Worm (Caenorhabditis elegans) whole organism, young adult: ENCODE measurements around the gene srj-38.

Experiments
- C06A6.2 ChIP-seq: fragments of 200-800 bp; sonication (Bioruptor generic); conservative IDR thresholded peaks from 2 replicates; pipeline ENCODE4 v1.3.6; 2022; ENCODE audit warnings: missing genetic modification characterization, missing compliant biosample characterization
- C17E4.6 ChIP-seq: fragments of 200-800 bp; sonication (Bioruptor generic); IDR thresholded peaks from 2 replicates; pipeline ENCODE4 v1.3.6; 2022; ENCODE audit warnings: missing genetic modification reagents, missing genetic modification characterization, missing compliant biosample characterization
- F10E7.11 ChIP-seq: sonication (generic microtip); optimal IDR thresholded peaks from 2 replicates; lab custom pipeline; 2017; ENCODE audit warnings: mild to moderate bottlenecking, missing genetic modification characterization, moderate library complexity, missing compliant biosample characterization
- F22D6.2 ChIP-seq: sonication (generic microtip); optimal IDR thresholded peaks from 2 replicates; lab custom pipeline; 2016; ENCODE audit warnings: mild to moderate bottlenecking, missing genetic modification characterization, missing compliant biosample characterization
- K11D2.4 ChIP-seq: fragments of 200-800 bp; sonication (Bioruptor generic); IDR thresholded peaks from 2 replicates; pipeline ENCODE4 v1.3.6; 2022; ENCODE audit warnings: missing genetic modification reagents, missing genetic modification characterization, missing compliant biosample characterization
- T26A5.8 ChIP-seq: sonication (generic microtip); optimal IDR thresholded peaks from 2 replicates; lab custom pipeline; 2016; ENCODE audit warnings: missing genetic modification characterization, missing compliant biosample characterization
- Y53F4B.3 ChIP-seq: fragments of 200-800 bp; sonication (Bioruptor generic); IDR thresholded peaks from 2 replicates; pipeline ENCODE4 v1.3.6; 2022; ENCODE audit warnings: missing genetic modification reagents, missing genetic modification characterization, missing compliant biosample characterization
- Y53G8AR.9 ChIP-seq: fragments of 200-800 bp; sonication (Bioruptor generic); conservative IDR thresholded peaks from 2 replicates; pipeline ENCODE4 v1.3.6; 2022; ENCODE audit warnings: missing genetic modification reagents, missing genetic modification characterization, missing compliant biosample characterization
- akir-1 ChIP-seq: fragments of 200-800 bp; sonication (Bioruptor generic); optimal IDR thresholded peaks from 2 replicates; lab custom pipeline; 2018; ENCODE audit warnings: mild to moderate bottlenecking, missing genetic modification characterization, moderate library complexity, missing compliant biosample characterization
- ama-1 ChIP-seq, 3 experiments: fragments of 150-350 bp in 1 of 3; sonication (generic microtip) in 2 of 3; optimal IDR thresholded peaks; 2 replicates each; lab custom pipeline; 2014 to 2018; ENCODE audit warnings: missing biosample characterization in 2 of 3, missing genetic modification characterization in 2 of 3, missing genetic modification reagents in 2 of 3
- attf-5 ChIP-seq: fragments of 200-800 bp; sonication (Bioruptor generic); optimal IDR thresholded peaks from 2 replicates; lab custom pipeline; 2018; ENCODE audit warnings: mild to moderate bottlenecking, missing genetic modification characterization, missing compliant biosample characterization
- attf-6 ChIP-seq: fragments of 200-800 bp; sonication (Bioruptor generic); IDR thresholded peaks from 2 replicates; pipeline ENCODE4 v1.3.6; 2022; ENCODE audit warnings: missing genetic modification reagents, missing genetic modification characterization, missing compliant biosample characterization
- bed-1 ChIP-seq: fragments of 200-800 bp; sonication (Bioruptor generic); IDR thresholded peaks from 2 replicates; pipeline ENCODE4 v1.3.6; 2022; ENCODE audit warnings: missing genetic modification reagents, missing genetic modification characterization, missing compliant biosample characterization
- cebp-1 ChIP-seq, 2 experiments: fragments of 200-800 bp in 1 of 2; sonication (Bioruptor generic) in 1 of 2; sonication (generic microtip) in 1 of 2; IDR thresholded peaks in 1 of 2; optimal IDR thresholded peaks in 1 of 2; 2 replicates each; pipeline versions ENCODE4 v1.3.6 to Lab custom; 2017 to 2022; ENCODE audit warnings: missing compliant biosample characterization in 2 of 2, missing genetic modification characterization in 2 of 2, mild to moderate bottlenecking in 1 of 2, missing genetic modification reagents in 1 of 2, moderate library complexity in 1 of 2
- cebp-2 ChIP-seq: fragments of 200-800 bp; sonication (Bioruptor generic); IDR thresholded peaks from 2 replicates; pipeline ENCODE4 v1.3.6; 2022; ENCODE audit warnings: missing genetic modification characterization, missing compliant biosample characterization
- ceh-27 ChIP-seq: fragments of 200-800 bp; sonication (Bioruptor generic); optimal IDR thresholded peaks from 2 replicates; lab custom pipeline; 2018; ENCODE audit warnings: mild to moderate bottlenecking, missing genetic modification characterization, moderate library complexity, missing compliant biosample characterization
- ceh-40 ChIP-seq: fragments of 200-800 bp; sonication (Bioruptor generic); IDR thresholded peaks from 2 replicates; pipeline ENCODE4 v1.3.6; 2022; ENCODE audit warnings: missing genetic modification characterization, missing compliant biosample characterization
- ceh-58 ChIP-seq: fragments of 200-800 bp; sonication (Bioruptor generic); IDR thresholded peaks from 2 replicates; pipeline ENCODE4 v1.3.6; 2022; ENCODE audit warnings: missing genetic modification characterization, missing compliant biosample characterization
- dpff-1 ChIP-seq: sonication (generic microtip); optimal IDR thresholded peaks from 2 replicates; lab custom pipeline; 2017; ENCODE audit warnings: mild to moderate bottlenecking, missing genetic modification characterization, missing compliant biosample characterization
- dpl-1 ChIP-seq: fragments of 150-350 bp; optimal IDR thresholded peaks from 2 replicates; lab custom pipeline; 2014; ENCODE audit warnings: missing biosample characterization, missing genetic modification reagents, missing genetic modification characterization
- efl-1 ChIP-seq: fragments of 150-350 bp; optimal IDR thresholded peaks from 2 replicates; lab custom pipeline; 2014; ENCODE audit warnings: missing biosample characterization, missing genetic modification reagents, missing genetic modification characterization
- egrh-3 ChIP-seq: fragments of 200-800 bp; sonication (Bioruptor generic); IDR thresholded peaks from 2 replicates; pipeline ENCODE4 v1.3.6; 2022; ENCODE audit warnings: missing genetic modification reagents, missing genetic modification characterization, missing compliant biosample characterization
- gei-17 ChIP-seq: fragments of 200-800 bp; sonication (Bioruptor generic); optimal IDR thresholded peaks from 2 replicates; lab custom pipeline; 2018; ENCODE audit warnings: mild to moderate bottlenecking, missing genetic modification characterization, missing compliant biosample characterization
- hlh-26 ChIP-seq: fragments of 200-800 bp; sonication (Bioruptor generic); conservative IDR thresholded peaks from 2 replicates; pipeline ENCODE4 v1.3.6; 2022; ENCODE audit warnings: missing genetic modification reagents, missing genetic modification characterization, missing compliant biosample characterization
- hmg-1.2 ChIP-seq: fragments of 200-800 bp; sonication (Bioruptor generic); IDR thresholded peaks from 2 replicates; pipeline ENCODE4 v1.3.6; 2022; ENCODE audit warnings: missing genetic modification reagents, missing genetic modification characterization, missing compliant biosample characterization
- lin-26 ChIP-seq: fragments of 200-800 bp; sonication (Bioruptor generic); IDR thresholded peaks from 2 replicates; pipeline ENCODE4 v1.3.6; 2022; ENCODE audit warnings: missing genetic modification reagents, missing genetic modification characterization, missing compliant biosample characterization
- lsy-27 ChIP-seq: sonication (generic microtip); optimal IDR thresholded peaks from 2 replicates; lab custom pipeline; 2017; ENCODE audit warnings: missing genetic modification characterization, mild to moderate bottlenecking, missing compliant biosample characterization, antibody characterized with exemption, missing genotype, borderline replicate concordance; ENCODE audit not compliant: insufficient read depth
- madf-3 ChIP-seq: fragments of 200-800 bp; sonication (Bioruptor generic); IDR thresholded peaks from 2 replicates; pipeline ENCODE4 v1.3.6; 2022; ENCODE audit warnings: missing genetic modification reagents, missing genetic modification characterization, missing compliant biosample characterization
- madf-6 ChIP-seq: fragments of 200-800 bp; sonication (Bioruptor generic); IDR thresholded peaks from 2 replicates; pipeline ENCODE4 v1.3.6; 2022; ENCODE audit warnings: missing genetic modification reagents, missing genetic modification characterization, missing compliant biosample characterization
- mcd-1 ChIP-seq: fragments of 200-800 bp; sonication (Bioruptor generic); IDR thresholded peaks from 2 replicates; pipeline ENCODE4 v1.3.6; 2022; ENCODE audit warnings: missing genetic modification reagents, missing genetic modification characterization, missing compliant biosample characterization
- nfya-2 ChIP-seq: fragments of 200-800 bp; sonication (Bioruptor generic); IDR thresholded peaks from 2 replicates; pipeline ENCODE4 v1.3.6; 2022; ENCODE audit warnings: missing genetic modification reagents, missing genetic modification characterization, missing compliant biosample characterization
- nhr-27 ChIP-seq: fragments of 200-800 bp; sonication (Bioruptor generic); optimal IDR thresholded peaks from 2 replicates; lab custom pipeline; 2018; ENCODE audit warnings: mild to moderate bottlenecking, missing genetic modification characterization, moderate library complexity, missing compliant biosample characterization
- nhr-80 ChIP-seq: sonication (generic microtip); optimal IDR thresholded peaks from 2 replicates; lab custom pipeline; 2016; ENCODE audit warnings: missing genetic modification characterization, missing compliant biosample characterization
- snpc-1.1 ChIP-seq: sonication (generic microtip); optimal IDR thresholded peaks from 2 replicates; lab custom pipeline; 2017; ENCODE audit warnings: missing genetic modification characterization, mild to moderate bottlenecking, missing compliant biosample characterization, antibody characterized with exemption, moderate library complexity, missing genotype, missing genetic modification reagents; ENCODE audit not compliant: insufficient read depth
- snpc-3.4 ChIP-seq: sonication (generic microtip); optimal IDR thresholded peaks from 2 replicates; lab custom pipeline; 2017; ENCODE audit warnings: missing genetic modification characterization, mild to moderate bottlenecking, missing compliant biosample characterization, antibody characterized with exemption, moderate library complexity, missing genotype, missing genetic modification reagents
- somi-1 ChIP-seq: fragments of 200-800 bp; sonication (Bioruptor generic); optimal IDR thresholded peaks from 2 replicates; lab custom pipeline; 2018; ENCODE audit warnings: mild to moderate bottlenecking, missing genetic modification characterization, missing compliant biosample characterization
- tbp1 ChIP-seq: fragments of 200-800 bp; sonication (Bioruptor generic); optimal IDR thresholded peaks from 2 replicates; lab custom pipeline; 2018; ENCODE audit warnings: mild to moderate bottlenecking, missing genetic modification characterization, missing compliant biosample characterization
- unc-130 ChIP-seq: sonication (generic microtip); optimal IDR thresholded peaks from 2 replicates; lab custom pipeline; 2016; ENCODE audit warnings: missing genetic modification reagents, missing genetic modification characterization, missing compliant biosample characterization
- unc-62 ChIP-seq: fragments of 150-350 bp; optimal IDR thresholded peaks from 2 replicates; lab custom pipeline; 2014; ENCODE audit warnings: missing biosample characterization, missing genetic modification reagents, missing genetic modification characterization
- ztf-26 ChIP-seq: sonication (generic microtip); optimal IDR thresholded peaks from 2 replicates; lab custom pipeline; 2017; ENCODE audit warnings: missing genetic modification characterization, missing compliant biosample characterization
- ztf-28 ChIP-seq: fragments of 200-800 bp; sonication (Bioruptor generic); IDR thresholded peaks from 2 replicates; pipeline ENCODE4 v1.3.6; 2022; ENCODE audit warnings: missing genetic modification reagents, missing genetic modification characterization, missing compliant biosample characterization

Gene srj-38

ce11 chrV:903460-903859 is 19.2 kb upstream of the srj-38 start, which contains the start of gene fmo-5:
TSS of gene fmo-5 (minus strand) at chrV:903665.
- TF ChIP-seq egrh-3 (no peak), C06A6.2 (GFP tag; lab: Robert Waterston, UW) (0 out of 2 replicates have a peak, but pooled peaks have one; percentile 28), snpc-1.1 (tag; lab: Kevin White, UChicago) (no peak), hmg-1.2 (peak; percentile 80), dpff-1 (tag; lab: Kevin White, UChicago) (no peak), tbp1 (GFP tag; lab: Kevin White, UChicago) (peak; percentile 35), ama-1 (optimal IDR thresholded peaks at IDR 0.05; lab: Kevin White, UChicago) (no peak), ama-1 (GFP tag; optimal IDR thresholded peaks at IDR 0.05; lab: Kevin White, UChicago) (no peak), C17E4.6 (GFP tag; lab: Robert Waterston, UW) (no peak), lsy-27 (tag; lab: Kevin White, UChicago) (no peak), attf-6 (GFP tag; lab: Robert Waterston, UW) (no peak), ceh-40 (no peak), somi-1 (GFP tag; lab: Kevin White, UChicago) (no peak), madf-6 (GFP tag; lab: Robert Waterston, UW) (no peak), dpl-1 (GFP tag; lab: Kevin White, UChicago) (no peak), Y53F4B.3 (GFP tag; lab: Robert Waterston, UW) (no peak), F22D6.2 (peak; percentile 25), ceh-58 (GFP tag; lab: Robert Waterston, UW) (no peak), ztf-26 (tag; lab: Kevin White, UChicago) (peak; percentile 31), K11D2.4 (no peak), nhr-80 (tag; lab: Kevin White, UChicago) (peak; percentile 15), Y53G8AR.9 (no peak), cebp-2 (GFP tag; lab: Robert Waterston, UW) (no peak), akir-1 (no peak), cebp-1 (GFP tag; IDR thresholded peaks at IDR 0.05; lab: Robert Waterston, UW) (no peak), cebp-1 (tag; optimal IDR thresholded peaks at IDR 0.05; lab: Kevin White, UChicago) (peak; percentile 37), mcd-1 (GFP tag; lab: Robert Waterston, UW) (peak; percentile 58), T26A5.8 (tag; lab: Kevin White, UChicago) (no peak), attf-5 (GFP tag; lab: Kevin White, UChicago) (peak; percentile 8), madf-3 (0 out of 2 replicates have a peak, but pooled peaks have one; percentile 14), bed-1 (no peak), ceh-27 (no peak), hlh-26 (GFP tag; lab: Robert Waterston, UW) (no peak), nhr-27 (tag; lab: Kevin White, UChicago) (no peak), unc-130 (GFP tag; lab: Kevin White, UChicago) (no peak), ztf-28 (GFP tag; lab: Robert Waterston, UW) (no peak), lin-26 (no peak), gei-17 (no peak), nfya-2 (GFP tag; lab: Robert Waterston, UW) (no peak), F10E7.11 (tag; lab: Kevin White, UChicago) (no peak)

- TF ChIP-seq snpc-3.4 (tag; lab: Kevin White, UChicago) (no peak), efl-1 (no peak), unc-62 (GFP tag; lab: Kevin White, UChicago) (no peak)
These were observed 14.9 kb upstream of the srj-38 start, which contains the start of gene nas-32 for ce11 chrV:899087-899486. TSS of gene nas-32 (minus strand) at chrV:899187.
